Fruit fly (Drosophila melanogaster) whole organism, prepupa: ENCODE measurements around the gene alrm.

ENCODE experiments used
- Blimp-1 ChIP-seq: fragments of 200-800 bp; sonication (Bioruptor generic); optimal IDR thresholded peaks from 3 replicates; lab custom pipeline; 2017; ENCODE audit warnings: missing biosample characterization, missing genetic modification characterization, mild to moderate bottlenecking, moderate library complexity, missing genetic modification reagents
- CG10631 ChIP-seq: fragments of 200-800 bp; sonication (Bioruptor generic); optimal IDR thresholded peaks from 2 replicates; lab custom pipeline; 2016; ENCODE audit warnings: missing biosample characterization, missing genetic modification characterization
- CG11294 ChIP-seq: fragments of 200-800 bp; sonication (Bioruptor generic); IDR thresholded peaks from 2 replicates; pipeline ENCODE4 v1.3.6; 2022; ENCODE audit warnings: missing biosample characterization, missing genetic modification characterization
- CG1621 ChIP-seq: fragments of 200-800 bp; sonication (Bioruptor generic); optimal IDR thresholded peaks from 3 replicates; lab custom pipeline; 2018; ENCODE audit warnings: missing biosample characterization, mild to moderate bottlenecking, missing genetic modification characterization
- CG16779 ChIP-seq: fragments of 200-800 bp; sonication (Bioruptor generic); optimal IDR thresholded peaks from 3 replicates; lab custom pipeline; 2017; ENCODE audit warnings: missing biosample characterization, mild to moderate bottlenecking, missing genetic modification characterization
- CG3032 ChIP-seq: fragments of 200-800 bp; optimal IDR thresholded peaks from 2 replicates; lab custom pipeline; 2019; ENCODE audit warnings: missing biosample characterization, mild to moderate bottlenecking, missing genetic modification characterization, moderate library complexity
- CG32006 ChIP-seq: fragments of 200-800 bp; sonication (Bioruptor generic); optimal IDR thresholded peaks from 3 replicates; lab custom pipeline; 2017; ENCODE audit warnings: missing biosample characterization, mild to moderate bottlenecking, missing genetic modification characterization
- CG34406 ChIP-seq: fragments of 200-800 bp; sonication (Bioruptor generic); optimal IDR thresholded peaks from 3 replicates; lab custom pipeline; 2016; ENCODE audit warnings: missing biosample characterization, missing genetic modification characterization
- CG3919 ChIP-seq: fragments of 200-800 bp; sonication (Bioruptor generic); optimal IDR thresholded peaks from 3 replicates; lab custom pipeline; 2016; ENCODE audit warnings: missing biosample characterization, missing genetic modification characterization
- CG4318 ChIP-seq: fragments of 200-800 bp; sonication (Bioruptor generic); optimal IDR thresholded peaks from 3 replicates; lab custom pipeline; 2017; ENCODE audit warnings: missing biosample characterization, mild to moderate bottlenecking, missing genetic modification characterization
- CG6163 ChIP-seq: fragments of 200-800 bp; sonication (Bioruptor generic); IDR thresholded peaks from 3 replicates; pipeline ENCODE4 v1.3.6; 2022; ENCODE audit warnings: missing biosample characterization, missing genetic modification characterization
- CG6792 ChIP-seq: fragments of 200-800 bp; sonication (Bioruptor generic); optimal IDR thresholded peaks from 3 replicates; lab custom pipeline; 2016; ENCODE audit warnings: missing biosample characterization, missing genetic modification characterization
- CG6808 ChIP-seq: fragments of 200-800 bp; sonication (Bioruptor generic); optimal IDR thresholded peaks from 3 replicates; lab custom pipeline; 2017; ENCODE audit warnings: missing biosample characterization, missing genetic modification characterization, mild to moderate bottlenecking, moderate library complexity, missing genetic modification reagents
- CG8319 ChIP-seq: fragments of 200-800 bp; sonication (Bioruptor generic); optimal IDR thresholded peaks from 3 replicates; lab custom pipeline; 2016; ENCODE audit warnings: missing biosample characterization, missing genetic modification characterization
- CG8632 ChIP-seq: fragments of 200-800 bp; sonication (Bioruptor generic); optimal IDR thresholded peaks from 3 replicates; lab custom pipeline; 2016; ENCODE audit warnings: missing biosample characterization, missing genetic modification characterization
- Eip93F ChIP-seq: fragments of 200-800 bp; sonication (Bioruptor generic); optimal IDR thresholded peaks from 2 replicates; lab custom pipeline; 2016; ENCODE audit warnings: missing biosample characterization, mild to moderate bottlenecking, missing genetic modification characterization
- Ets21C ChIP-seq: fragments of 200-800 bp; sonication (Bioruptor generic); optimal IDR thresholded peaks from 3 replicates; lab custom pipeline; 2016; ENCODE audit warnings: missing biosample characterization, missing genetic modification characterization
- Ets96B ChIP-seq: fragments of 200-800 bp; optimal IDR thresholded peaks from 2 replicates; lab custom pipeline; 2019; ENCODE audit warnings: missing biosample characterization, mild to moderate bottlenecking, missing genetic modification characterization, moderate library complexity
- Gug ChIP-seq: fragments of 200-800 bp; sonication (Bioruptor generic); IDR thresholded peaks from 2 replicates; pipeline ENCODE4 v1.3.6; 2022; ENCODE audit warnings: missing biosample characterization, missing genetic modification characterization
- Hr38 ChIP-seq: sonication (Bioruptor generic); optimal IDR thresholded peaks from 2 replicates; lab custom pipeline; 2016; ENCODE audit warnings: missing biosample characterization, missing genetic modification characterization
- Lpt ChIP-seq: fragments of 200-800 bp; sonication (Bioruptor generic); optimal IDR thresholded peaks from 3 replicates; lab custom pipeline; 2016; ENCODE audit warnings: missing biosample characterization, missing genetic modification characterization
- Met ChIP-seq: fragments of 200-800 bp; sonication (Bioruptor generic); optimal IDR thresholded peaks from 3 replicates; lab custom pipeline; 2016; ENCODE audit warnings: missing biosample characterization, missing genetic modification characterization
- OdsH ChIP-seq: fragments of 200-800 bp; sonication (Bioruptor generic); optimal IDR thresholded peaks from 3 replicates; lab custom pipeline; 2016; ENCODE audit warnings: missing biosample characterization, missing genetic modification characterization
- Smox ChIP-seq: fragments of 200-800 bp; sonication (Bioruptor generic); optimal IDR thresholded peaks from 3 replicates; lab custom pipeline; 2016; ENCODE audit warnings: missing biosample characterization, missing genetic modification characterization
- Sox14 ChIP-seq: fragments of 200-800 bp; sonication (Bioruptor generic); optimal IDR thresholded peaks from 3 replicates; lab custom pipeline; 2016; ENCODE audit warnings: missing biosample characterization, missing genetic modification characterization
- Sox15 ChIP-seq: fragments of 200-800 bp; sonication (Bioruptor generic); optimal IDR thresholded peaks from 3 replicates; lab custom pipeline; 2016; ENCODE audit warnings: missing biosample characterization, missing genetic modification characterization
- acj6 ChIP-seq: fragments of 200-800 bp; sonication (Bioruptor generic); optimal IDR thresholded peaks from 3 replicates; lab custom pipeline; 2016; ENCODE audit warnings: missing biosample characterization, missing genetic modification characterization
- cyc ChIP-seq: fragments of 200-800 bp; sonication (Bioruptor generic); optimal IDR thresholded peaks from 3 replicates; lab custom pipeline; 2016; ENCODE audit warnings: missing biosample characterization, missing genetic modification characterization
- eg ChIP-seq: fragments of 200-800 bp; sonication (Bioruptor generic); IDR thresholded peaks from 3 replicates; pipeline ENCODE4 v1.3.6; 2022; ENCODE audit warnings: missing biosample characterization, missing genetic modification characterization
- fkh ChIP-seq: fragments of 200-800 bp; sonication (Bioruptor generic); optimal IDR thresholded peaks from 3 replicates; lab custom pipeline; 2017; ENCODE audit warnings: missing biosample characterization, mild to moderate bottlenecking, missing genetic modification characterization, moderate library complexity
- salr ChIP-seq, 2 experiments: fragments of 200-800 bp; sonication (Bioruptor generic); optimal IDR thresholded peaks; 3 replicates each; lab custom pipeline; 2016 to 2018; ENCODE audit warnings: missing biosample characterization in 2 of 2, missing genetic modification characterization in 2 of 2, mild to moderate bottlenecking in 1 of 2
- spab ChIP-seq: fragments of 200-800 bp; sonication (Bioruptor generic); optimal IDR thresholded peaks from 2 replicates; lab custom pipeline; 2017; ENCODE audit warnings: missing biosample characterization, mild to moderate bottlenecking, missing genetic modification characterization, missing genetic modification reagents
- ss ChIP-seq, 2 experiments: fragments of 200-800 bp; sonication (Bioruptor generic); optimal IDR thresholded peaks; 2 replicates in 1 of 2; 3 replicates in 1 of 2; lab custom pipeline; 2017 to 2018; ENCODE audit warnings: mild to moderate bottlenecking in 2 of 2, missing biosample characterization in 2 of 2, missing genetic modification characterization in 2 of 2, moderate library complexity in 1 of 2
- svp ChIP-seq: fragments of 200-800 bp; sonication (Bioruptor generic); peaks from one replicate; lab custom pipeline; 2016; ENCODE audit warnings: missing biosample characterization, missing genetic modification characterization
- vri ChIP-seq: fragments of 200-800 bp; sonication (Bioruptor generic); optimal IDR thresholded peaks from 3 replicates; lab custom pipeline; 2016; ENCODE audit warnings: missing biosample characterization, mild to moderate bottlenecking, missing genetic modification characterization

alrm gene

dm6 chr3R:25339952-25340351 lies 42.6 kb downstream of the alrm start, which contains the start of gene rha:
Gene rha (plus strand): TSS chr3R:25340252.
- TF ChIP-seq Sox14 (GFP tag; lab: Kevin White, UChicago) = no peak
- TF ChIP-seq vri (GFP tag; lab: Kevin White, UChicago) = no peak
- TF ChIP-seq Gug (GFP tag; lab: Robert Waterston, UW) = no peak
- no peak for TF ChIP-seq CG4318 (GFP tag; lab: Kevin White, UChicago)
- TF ChIP-seq CG11294 (GFP tag; lab: Robert Waterston, UW) = no peak
- no peak for TF ChIP-seq OdsH (GFP tag; lab: Kevin White, UChicago)
- no peak for TF ChIP-seq salr (GFP tag; optimal IDR thresholded peaks at IDR 0.05; lab: Kevin White, UChicago)
- no peak for TF ChIP-seq Met (GFP tag; lab: Kevin White, UChicago)
- no peak for TF ChIP-seq CG6163 (GFP tag; lab: Robert Waterston, UW)
- TF ChIP-seq CG8319 (GFP tag; lab: Kevin White, UChicago) = no peak
- TF ChIP-seq Smox (GFP tag; lab: Kevin White, UChicago) = no peak
- no peak for TF ChIP-seq CG34406 (GFP tag; lab: Kevin White, UChicago)
- TF ChIP-seq CG10631 (GFP tag; lab: Kevin White, UChicago) = no peak
- no peak for TF ChIP-seq Ets96B (tag; lab: Kevin White, UChicago)
- TF ChIP-seq Eip93F (GFP tag; lab: Kevin White, UChicago) = no peak
- TF ChIP-seq eg = no peak
- no peak for TF ChIP-seq svp
- TF ChIP-seq ss (GFP tag; optimal IDR thresholded peaks at IDR 0.05; lab: Kevin White, UChicago) = no peak
- TF ChIP-seq fkh (GFP tag; lab: Kevin White, UChicago) = no peak

dm6 chr3R:25335065-25335464 lies 47.5 kb downstream of the alrm start, which contains the start of the genes CG10669 and CG11902:
Gene CG10669 (minus strand): TSS chr3R:25335243.
Gene CG11902 (plus strand): TSS chr3R:25335257.
- TF ChIP-seq CG1621 (tag; lab: Kevin White, UChicago) = no peak
- no peak for TF ChIP-seq Lpt (GFP tag; lab: Kevin White, UChicago)
- TF ChIP-seq CG6808 (GFP tag; lab: Kevin White, UChicago) = no peak
- TF ChIP-seq salr (GFP tag; optimal IDR thresholded peaks at IDR 0.05; lab: Kevin White, UChicago) = no peak
- TF ChIP-seq CG3032 = no peak
- TF ChIP-seq CG6163 (GFP tag; lab: Robert Waterston, UW) = no peak
- no peak for TF ChIP-seq CG8319 (GFP tag; lab: Kevin White, UChicago)
- no peak for TF ChIP-seq cyc (GFP tag; lab: Kevin White, UChicago)
- no peak for TF ChIP-seq CG34406 (GFP tag; lab: Kevin White, UChicago)
- TF ChIP-seq spab = no peak
- no peak for TF ChIP-seq CG16779
- no peak for TF ChIP-seq Eip93F (GFP tag; lab: Kevin White, UChicago)
- no peak for TF ChIP-seq acj6 (GFP tag; lab: Kevin White, UChicago)
- no peak for TF ChIP-seq CG3919

dm6 chr3R:25331103-25331502 lies 51.5 kb downstream of the alrm start, which contains the start of gene CHKov2:
Gene CHKov2 (minus strand): TSS chr3R:25331203.
- no peak for TF ChIP-seq CG32006
- TF ChIP-seq CG3032 = no peak
- no peak for TF ChIP-seq CG4318 (GFP tag; lab: Kevin White, UChicago)
- TF ChIP-seq Hr38 (GFP tag; lab: Kevin White, UChicago) = no peak
- TF ChIP-seq Eip93F (GFP tag; lab: Kevin White, UChicago) = no peak
- TF ChIP-seq CG8632 (GFP tag; lab: Kevin White, UChicago) = no peak
- TF ChIP-seq Ets21C (GFP tag; lab: Kevin White, UChicago) = no peak
- TF ChIP-seq acj6 (GFP tag; lab: Kevin White, UChicago) = no peak
- no peak for TF ChIP-seq CG6792 (GFP tag; lab: Kevin White, UChicago)
- TF ChIP-seq vri (GFP tag; lab: Kevin White, UChicago) = no peak
- no peak for TF ChIP-seq Blimp-1 (GFP tag; lab: Kevin White, UChicago)
- no peak for TF ChIP-seq Sox15 (GFP tag; lab: Kevin White, UChicago)
- no peak for TF ChIP-seq CG6163 (GFP tag; lab: Robert Waterston, UW)
